Fruit fly (Drosophila melanogaster) whole organism, adult: ENCODE data around the gene CG31415.

Experiments
- CG11617 ChIP-seq: fragments of 200-800 bp; sonication (Bioruptor generic); optimal IDR thresholded peaks from 2 replicates; lab custom pipeline; 2017; ENCODE audit warnings: mild to moderate bottlenecking, missing biosample characterization, missing genetic modification reagents, missing genetic modification characterization
- CG12768 ChIP-seq: fragments of 200-800 bp; sonication (Bioruptor generic); optimal IDR thresholded peaks from 2 replicates; lab custom pipeline; 2017; ENCODE audit warnings: missing biosample characterization, missing genetic modification characterization, mild to moderate bottlenecking, moderate library complexity, missing genetic modification reagents
- CG14711 ChIP-seq: fragments of 200-800 bp; sonication (Bioruptor generic); optimal IDR thresholded peaks from 2 replicates; lab custom pipeline; 2018; ENCODE audit warnings: missing biosample characterization, mild to moderate bottlenecking, missing genetic modification characterization, moderate library complexity
- CG1620 ChIP-seq: fragments of 200-800 bp; sonication (Bioruptor generic); optimal IDR thresholded peaks from 2 replicates; lab custom pipeline; 2016; ENCODE audit warnings: missing biosample characterization, missing genetic modification characterization
- CG33017 ChIP-seq: fragments of 200-800 bp; sonication (Bioruptor generic); optimal IDR thresholded peaks from 2 replicates; lab custom pipeline; 2018; ENCODE audit warnings: missing biosample characterization, mild to moderate bottlenecking, missing genetic modification characterization, moderate library complexity
- CG5204 ChIP-seq: fragments of 200-800 bp; sonication (Bioruptor generic); optimal IDR thresholded peaks from 2 replicates; lab custom pipeline; 2016; ENCODE audit warnings: missing biosample characterization, missing genetic modification characterization
- CG7045 ChIP-seq: fragments of 200-800 bp; sonication (Bioruptor generic); optimal IDR thresholded peaks from 2 replicates; lab custom pipeline; 2017; ENCODE audit warnings: missing biosample characterization, mild to moderate bottlenecking, missing genetic modification characterization
- CG7101 ChIP-seq: fragments of 200-800 bp; sonication (Bioruptor generic); optimal IDR thresholded peaks from 2 replicates; lab custom pipeline; 2018; ENCODE audit warnings: missing biosample characterization, mild to moderate bottlenecking, missing genetic modification characterization, moderate library complexity
- Clk ChIP-seq: fragments of 200-800 bp; sonication (Bioruptor generic); optimal IDR thresholded peaks from 2 replicates; lab custom pipeline; 2017; ENCODE audit warnings: missing biosample characterization, missing genetic modification characterization
- Crg-1 ChIP-seq: fragments of 200-800 bp; sonication (Bioruptor generic); optimal IDR thresholded peaks from 2 replicates; lab custom pipeline; 2016; ENCODE audit warnings: missing biosample characterization, missing genetic modification characterization
- Hr96 ChIP-seq: fragments of 200-800 bp; sonication (Bioruptor generic); optimal IDR thresholded peaks from 2 replicates; lab custom pipeline; 2016; ENCODE audit warnings: missing biosample characterization, missing genetic modification characterization
- Mnt ChIP-seq: fragments of 200-800 bp; sonication (Bioruptor generic); optimal IDR thresholded peaks from 2 replicates; lab custom pipeline; 2016; ENCODE audit warnings: missing biosample characterization, mild to moderate bottlenecking, missing genetic modification characterization
- bab1 ChIP-seq: fragments of 200-800 bp; sonication (Bioruptor generic); optimal IDR thresholded peaks from 3 replicates; lab custom pipeline; 2019; ENCODE audit warnings: missing biosample characterization, mild to moderate bottlenecking, missing genetic modification characterization, moderate library complexity
- cic ChIP-seq: fragments of 200-800 bp; sonication (Bioruptor generic); optimal IDR thresholded peaks from 2 replicates; lab custom pipeline; 2017; ENCODE audit warnings: missing biosample characterization, mild to moderate bottlenecking, missing genetic modification characterization, moderate library complexity
- cnc ChIP-seq, 2 experiments: fragments of >200 bp; optimal IDR thresholded peaks; 2 replicates each; lab custom pipeline; 2017
- kay ChIP-seq: fragments of 200-800 bp; sonication (Bioruptor generic); peaks from one replicate; lab custom pipeline; 2016; ENCODE audit warnings: missing biosample characterization, missing genetic modification characterization, borderline replicate concordance
- ovo ChIP-seq: fragments of 200-800 bp; sonication (Bioruptor generic); optimal IDR thresholded peaks from 2 replicates; lab custom pipeline; 2016; ENCODE audit warnings: missing biosample characterization, missing genetic modification characterization
- pad ChIP-seq: fragments of 200-800 bp; sonication (Bioruptor generic); optimal IDR thresholded peaks from 3 replicates; lab custom pipeline; 2017; ENCODE audit warnings: missing biosample characterization, missing genetic modification characterization, mild to moderate bottlenecking, moderate library complexity, missing genetic modification reagents
- tj ChIP-seq: fragments of 200-800 bp; sonication (Bioruptor generic); optimal IDR thresholded peaks from 3 replicates; lab custom pipeline; 2017; ENCODE audit warnings: missing biosample characterization, mild to moderate bottlenecking, missing genetic modification characterization, moderate library complexity
- toe ChIP-seq: fragments of 200-800 bp; sonication (Bioruptor generic); optimal IDR thresholded peaks from 2 replicates; lab custom pipeline; 2016; ENCODE audit warnings: missing biosample characterization, missing genetic modification characterization

Gene CG31415

DNA sequence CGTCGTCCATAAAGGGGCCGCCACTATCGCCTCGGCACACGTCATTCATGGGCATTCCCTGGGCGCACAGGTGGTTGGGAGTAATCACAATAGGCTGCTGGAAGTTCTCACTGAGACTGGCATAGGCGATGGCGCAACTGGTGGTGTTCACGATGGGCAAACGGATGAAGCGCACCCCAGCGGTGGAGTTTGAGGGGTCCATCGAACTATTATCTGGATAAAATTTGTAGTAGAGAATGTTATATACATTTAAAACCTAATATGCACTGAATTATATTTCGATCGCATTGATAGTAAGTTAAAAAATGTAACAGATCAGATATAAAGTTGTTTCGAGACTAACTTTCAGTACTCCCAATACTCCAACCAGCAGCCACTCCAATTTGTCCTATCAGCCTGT, at the start of gene CG31415:
Gene CG31415 (plus strand): TSS at position 301 of the 400 bp plus-strand sequence.
- TF ChIP-seq pad (GFP tag; lab: Kevin White, UChicago) (no peak), Crg-1 (GFP tag; lab: Kevin White, UChicago) (no peak), CG12768 (GFP tag; lab: Kevin White, UChicago) (no peak), toe (GFP tag; lab: Kevin White, UChicago) (no peak)

DNA sequence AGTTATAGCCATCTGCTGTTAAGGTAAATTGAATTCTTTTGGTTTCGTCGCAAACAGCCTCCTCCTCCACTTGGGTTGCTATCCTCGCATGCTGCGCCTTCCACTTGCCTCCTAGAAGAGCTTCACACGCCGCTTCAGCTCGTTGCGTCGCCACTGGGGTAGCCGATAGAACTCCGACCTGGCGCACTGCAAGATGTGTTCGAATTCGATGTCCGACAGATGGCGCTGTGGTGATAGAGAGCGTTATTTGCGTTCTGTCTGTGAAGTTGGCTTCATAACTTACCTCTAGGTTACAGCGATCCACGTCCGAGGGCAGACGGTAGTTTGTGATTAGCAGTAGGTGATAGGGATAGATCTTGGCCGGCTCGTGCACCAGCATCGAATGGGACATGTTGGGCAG, 48.3 kb upstream of the CG31415 start:
- TF ChIP-seq CG14711 (tag; lab: Kevin White, UChicago): no peak
- TF ChIP-seq kay (GFP tag; lab: Kevin White, UChicago): no peak

DNA sequence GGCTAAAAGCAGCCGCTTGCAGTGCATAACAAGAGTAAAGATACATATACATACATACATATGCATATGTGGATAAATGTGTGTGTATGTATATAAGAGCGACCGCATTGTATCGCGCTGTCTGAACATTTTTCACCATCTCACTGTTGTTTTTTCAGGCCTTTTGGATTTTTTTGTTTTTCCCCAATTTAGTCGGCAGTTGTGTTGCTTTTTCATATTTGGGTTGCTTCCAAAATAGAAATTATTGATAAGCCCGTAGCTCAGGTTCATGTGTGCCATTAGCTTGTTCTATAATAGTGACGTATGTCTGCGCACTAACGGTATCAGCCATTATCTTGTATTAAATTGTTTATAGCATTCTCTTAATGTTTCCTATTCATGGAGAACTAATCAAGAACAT, 42.8 kb upstream of the CG31415 start:
- no peak for TF ChIP-seq CG14711 (tag; lab: Kevin White, UChicago)
- no peak for TF ChIP-seq toe (GFP tag; lab: Kevin White, UChicago)
- no peak for TF ChIP-seq Crg-1 (GFP tag; lab: Kevin White, UChicago)
- TF ChIP-seq CG1620 (GFP tag; lab: Kevin White, UChicago): no peak
- TF ChIP-seq Clk (GFP tag; lab: Kevin White, UChicago): no peak
- TF ChIP-seq CG33017 (tag; lab: Kevin White, UChicago): no peak
- TF ChIP-seq pad (GFP tag; lab: Kevin White, UChicago): no peak

DNA sequence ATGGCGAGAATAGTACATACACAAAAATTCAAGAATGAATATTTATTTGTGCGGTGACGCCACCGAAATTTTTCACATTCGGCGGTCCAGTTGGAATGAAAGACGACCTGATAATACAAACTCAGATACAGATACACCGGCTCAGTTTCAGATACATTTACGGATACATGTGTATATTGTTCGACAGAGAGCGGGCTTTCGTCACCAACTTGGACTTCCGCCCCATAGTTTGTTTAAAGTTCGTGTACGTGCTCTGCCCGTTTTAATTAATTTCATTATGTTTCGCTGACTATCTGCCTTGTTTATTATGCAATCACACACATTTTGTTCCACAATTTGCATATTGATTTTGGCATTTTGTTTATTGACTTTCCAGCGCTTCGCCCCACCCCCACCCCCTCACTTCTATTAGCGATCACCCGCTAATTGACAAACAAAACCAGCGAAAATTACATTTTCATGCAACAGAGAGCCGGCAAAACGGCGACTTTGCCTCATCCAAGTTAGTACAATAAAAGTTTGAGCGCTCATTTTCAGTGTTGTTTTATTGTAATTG, 42.1 kb upstream of the CG31415 start:
- TF ChIP-seq CG5204 (GFP tag; lab: Kevin White, UChicago) (no peak), CG12768 (GFP tag; lab: Kevin White, UChicago) (peak; percentile 45), CG1620 (GFP tag; lab: Kevin White, UChicago) (peak; percentile 10), cic (GFP tag; lab: Kevin White, UChicago) (peak; percentile 33)

DNA sequence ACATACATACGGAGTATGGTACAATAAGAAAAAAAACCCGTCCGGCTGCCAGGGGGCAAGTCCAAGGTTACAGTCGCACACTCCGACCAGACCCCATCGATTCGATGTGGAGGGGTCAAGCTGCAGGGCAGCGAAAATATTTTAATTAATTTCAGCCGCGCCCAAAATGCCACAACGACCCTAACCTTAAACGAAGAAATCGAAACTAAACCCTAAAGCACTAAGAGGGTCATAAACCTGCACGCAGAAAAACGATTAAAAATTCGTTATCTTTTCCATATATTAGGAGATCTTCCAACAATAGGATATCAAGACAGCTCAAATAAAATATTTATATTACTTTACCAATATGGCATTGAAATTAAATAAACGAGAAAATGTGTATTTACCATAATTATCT, 41.4 kb upstream of the CG31415 start:
- TF ChIP-seq Crg-1 (GFP tag; lab: Kevin White, UChicago): no peak

DNA sequence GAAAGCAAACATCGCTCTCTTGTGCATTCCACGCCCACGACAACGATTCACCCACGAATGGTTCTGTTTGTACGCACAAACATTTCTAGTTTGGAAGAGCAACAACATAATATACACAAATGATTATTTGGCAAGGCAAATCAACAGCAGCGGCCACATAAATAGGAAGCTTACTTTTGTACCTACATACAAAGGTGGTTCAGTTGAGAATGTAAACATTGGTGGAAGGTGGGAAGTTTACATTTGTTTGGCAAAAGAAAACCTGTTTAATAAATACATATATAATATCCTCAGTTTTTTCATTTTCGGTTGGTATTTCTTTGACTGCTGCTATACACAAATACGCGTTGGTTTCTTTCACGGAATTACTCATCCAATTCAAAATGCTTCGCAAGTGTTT, 40.8 kb upstream of the CG31415 start:
- TF ChIP-seq CG7101 (peak; percentile 52), kay (GFP tag; lab: Kevin White, UChicago) (peak; percentile 79), cic (GFP tag; lab: Kevin White, UChicago) (no peak), bab1 (GFP tag; lab: Kevin White, UChicago) (peak; percentile 76), CG14711 (tag; lab: Kevin White, UChicago) (peak; percentile 53), Mnt (peak; percentile 1), CG11617 (GFP tag; lab: Kevin White, UChicago) (no peak)

DNA sequence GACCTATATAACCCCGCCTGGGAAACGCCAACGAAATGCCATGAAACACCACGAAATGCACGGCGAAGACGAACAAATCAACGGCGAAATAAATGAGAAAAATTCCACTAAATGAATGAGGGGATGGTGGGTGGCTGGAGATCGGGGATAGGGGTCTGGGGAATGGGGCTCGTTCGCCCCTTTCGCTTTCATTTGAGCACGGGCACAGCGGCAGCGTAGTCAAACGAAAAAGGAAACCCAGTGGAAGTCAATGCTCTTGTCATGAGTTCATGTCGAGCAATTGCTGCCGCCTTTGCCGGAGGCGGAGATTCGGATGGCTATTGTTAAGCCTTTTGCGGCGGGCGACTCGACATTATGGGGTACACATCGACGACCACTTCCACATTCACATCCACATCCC, 40.0 kb upstream of the CG31415 start:
- TF ChIP-seq ovo (no peak), pad (GFP tag; lab: Kevin White, UChicago) (no peak), CG33017 (tag; lab: Kevin White, UChicago) (no peak), kay (GFP tag; lab: Kevin White, UChicago) (no peak), Mnt (no peak), CG5204 (GFP tag; lab: Kevin White, UChicago) (no peak), Crg-1 (GFP tag; lab: Kevin White, UChicago) (no peak), CG12768 (GFP tag; lab: Kevin White, UChicago) (no peak), Hr96 (no peak), CG11617 (GFP tag; lab: Kevin White, UChicago) (no peak), toe (GFP tag; lab: Kevin White, UChicago) (no peak), CG1620 (GFP tag; lab: Kevin White, UChicago) (no peak), bab1 (GFP tag; lab: Kevin White, UChicago) (no peak)

DNA sequence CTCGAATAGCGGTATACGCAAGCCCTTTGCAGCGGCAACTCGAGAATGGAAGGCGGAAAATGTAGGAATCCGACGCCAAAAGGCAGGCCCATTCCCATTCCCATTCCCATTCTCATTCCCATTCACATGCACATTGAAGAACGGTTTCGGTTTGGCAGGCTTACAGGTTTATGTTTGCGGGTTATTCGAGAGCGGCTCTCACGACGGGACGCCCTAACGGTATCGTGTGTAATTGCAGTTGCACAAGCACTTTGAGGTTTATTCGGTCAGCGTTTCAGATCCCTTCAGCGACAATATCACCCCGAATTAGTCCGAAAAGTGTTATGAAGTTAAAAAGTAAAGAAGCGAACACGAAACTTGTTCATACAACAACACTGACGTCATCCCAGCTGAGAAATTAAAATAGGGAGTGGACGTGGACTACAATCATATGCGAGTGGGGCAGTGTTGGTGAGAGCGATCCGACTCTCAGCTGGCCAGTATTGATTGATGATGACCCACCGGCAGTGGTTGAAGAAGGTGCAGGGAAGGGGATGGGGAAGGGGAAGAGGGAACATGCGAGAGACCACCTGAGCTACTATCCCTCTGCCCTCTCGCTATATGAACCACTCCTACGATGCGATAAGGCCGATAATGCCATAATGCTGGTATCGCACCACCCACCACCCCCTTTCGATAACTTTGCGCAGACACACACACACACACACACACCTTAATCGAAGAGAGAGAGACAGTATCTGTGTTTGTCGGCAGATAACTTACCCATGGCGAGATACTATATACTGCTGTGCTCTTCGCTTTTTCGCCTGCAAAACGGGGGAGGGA, 38.9 kb upstream of the CG31415 start:
- TF ChIP-seq cnc (optimal IDR thresholded peaks at IDR 0.05; lab: Kevin White, UChicago) (no peak), kay (GFP tag; lab: Kevin White, UChicago) (no peak), ovo (peak; percentile 96), Clk (GFP tag; lab: Kevin White, UChicago) (peak; percentile 31), CG12768 (GFP tag; lab: Kevin White, UChicago) (peak; percentile 52), CG7045 (GFP tag; lab: Kevin White, UChicago) (peak; percentile 51), pad (GFP tag; lab: Kevin White, UChicago) (peak; percentile 91), Hr96 (peak; percentile 37), toe (GFP tag; lab: Kevin White, UChicago) (peak; percentile 39), Crg-1 (GFP tag; lab: Kevin White, UChicago) (peak; percentile 46), cic (GFP tag; lab: Kevin White, UChicago) (peak; percentile 97), tj (GFP tag; lab: Kevin White, UChicago) (peak; percentile 42), Mnt (peak; percentile 64), CG7101 (peak; percentile 10), CG5204 (GFP tag; lab: Kevin White, UChicago) (no peak)
